Worm (Caenorhabditis elegans) whole organism, L1 larva: ENCODE data around the gene cchl-1.

Experiments
- C04F5.9 ChIP-seq: sonication (generic microtip); optimal IDR thresholded peaks from 2 replicates; lab custom pipeline; 2016; ENCODE audit warnings: missing genetic modification characterization, missing compliant biosample characterization
- C16A3.4 ChIP-seq: fragments of 150-350 bp; optimal IDR thresholded peaks from 2 replicates; lab custom pipeline; 2014; ENCODE audit warnings: missing biosample characterization, missing genetic modification characterization
- C34B4.2 ChIP-seq: sonication (generic microtip); optimal IDR thresholded peaks from 2 replicates; lab custom pipeline; 2017; ENCODE audit warnings: mild to moderate bottlenecking, missing genetic modification characterization, missing compliant biosample characterization
- F16B12.6 ChIP-seq: fragments of 150-350 bp; optimal IDR thresholded peaks from 2 replicates; lab custom pipeline; 2014; ENCODE audit warnings: missing biosample characterization, missing genetic modification characterization
- ama-1 ChIP-seq: fragments of 150-350 bp; optimal IDR thresholded peaks from 2 replicates; lab custom pipeline; 2014
- blmp-1 ChIP-seq: fragments of 150-350 bp; optimal IDR thresholded peaks from 2 replicates; lab custom pipeline; 2014; ENCODE audit warnings: missing biosample characterization, missing genetic modification characterization
- ceh-63 ChIP-seq: fragments of 200-800 bp; sonication (Bioruptor generic); optimal IDR thresholded peaks from 2 replicates; lab custom pipeline; 2018; ENCODE audit warnings: mild to moderate bottlenecking, missing genetic modification characterization, missing compliant biosample characterization
- ceh-8 ChIP-seq: fragments of 200-800 bp; sonication (Bioruptor generic); optimal IDR thresholded peaks from 2 replicates; lab custom pipeline; 2018; ENCODE audit warnings: mild to moderate bottlenecking, missing genetic modification characterization, moderate library complexity, missing compliant biosample characterization
- ceh-82 ChIP-seq, 3 experiments: fragments of 150-350 bp in 1 of 3; sonication (generic microtip) in 2 of 3; optimal IDR thresholded peaks; 2 replicates each; lab custom pipeline; 2014 to 2017; ENCODE audit warnings: missing biosample characterization in 3 of 3, missing genetic modification characterization in 3 of 3
- ceh-90 ChIP-seq: sonication (generic microtip); optimal IDR thresholded peaks from 2 replicates; lab custom pipeline; 2016; ENCODE audit warnings: missing genetic modification characterization, missing compliant biosample characterization
- dpl-1 ChIP-seq, 3 experiments: fragments of 150-350 bp in 2 of 3; sonication (generic microtip) in 1 of 3; optimal IDR thresholded peaks; 2 replicates each; lab custom pipeline; 2014 to 2017; ENCODE audit warnings: missing biosample characterization in 3 of 3, missing genetic modification characterization in 3 of 3, missing genetic modification reagents in 3 of 3
- efl-1 ChIP-seq, 4 experiments: fragments of 150-350 bp; optimal IDR thresholded peaks in 3 of 4; peaks in 1 of 4; 1 replicate in 1 of 4; 2 replicates in 3 of 4; lab custom pipeline; 2014; ENCODE audit warnings: missing biosample characterization in 2 of 4, missing genetic modification characterization in 2 of 4, missing genetic modification reagents in 2 of 4
- elt-2 ChIP-seq: sonication (generic microtip); optimal IDR thresholded peaks from 2 replicates; lab custom pipeline; 2016; ENCODE audit warnings: missing genetic modification characterization, mild to moderate bottlenecking, inconsistent platforms, missing compliant biosample characterization, missing genetic modification reagents
- elt-3 ChIP-seq, 6 experiments: fragments of 150-350 bp in 1 of 6; sonication (generic microtip); optimal IDR thresholded peaks; 2 replicates each; lab custom pipeline; 2017 to 2018; ENCODE audit warnings: missing biosample characterization in 6 of 6, missing genetic modification characterization in 6 of 6, inconsistent platforms in 1 of 6
- fkh-10 ChIP-seq: sonication (generic microtip); optimal IDR thresholded peaks from 2 replicates; lab custom pipeline; 2017; ENCODE audit warnings: missing biosample characterization, missing genetic modification reagents, missing genetic modification characterization
- fkh-4 ChIP-seq: sonication (generic microtip); optimal IDR thresholded peaks from 2 replicates; lab custom pipeline; 2016; ENCODE audit warnings: missing compliant biosample characterization, missing genetic modification characterization, borderline replicate concordance
- grh-1 ChIP-seq: fragments of 200-800 bp; sonication (Bioruptor generic); IDR thresholded peaks from 2 replicates; pipeline ENCODE4 v1.3.6; 2022; ENCODE audit warnings: missing genetic modification reagents, missing genetic modification characterization, missing compliant biosample characterization
- irx-1 ChIP-seq: sonication (generic microtip); optimal IDR thresholded peaks from 2 replicates; lab custom pipeline; 2016; ENCODE audit warnings: missing genetic modification characterization, missing compliant biosample characterization
- lin-14 ChIP-seq: fragments of 200-800 bp; sonication (Bioruptor generic); optimal IDR thresholded peaks from 2 replicates; lab custom pipeline; 2018; ENCODE audit warnings: mild to moderate bottlenecking, missing genetic modification characterization, moderate library complexity, missing compliant biosample characterization
- lsy-2 ChIP-seq, 2 experiments: fragments of 150-350 bp; optimal IDR thresholded peaks; 2 replicates each; lab custom pipeline; 2014; ENCODE audit warnings: missing biosample characterization in 2 of 2, missing genetic modification characterization in 2 of 2
- mab-9 ChIP-seq: fragments of 200-800 bp; sonication (Bioruptor generic); IDR thresholded peaks from 2 replicates; pipeline ENCODE4 v1.3.6; 2022; ENCODE audit warnings: missing genetic modification reagents, missing genetic modification characterization, missing compliant biosample characterization
- mep-1 ChIP-seq: fragments of 150-350 bp; optimal IDR thresholded peaks from 2 replicates; lab custom pipeline; 2014; ENCODE audit warnings: missing biosample characterization, missing genetic modification characterization
- nhr-71 ChIP-seq: sonication (generic microtip); optimal IDR thresholded peaks from 2 replicates; lab custom pipeline; 2016; ENCODE audit warnings: mild to moderate bottlenecking, missing genetic modification characterization, moderate library complexity, missing compliant biosample characterization
- nhr-84 ChIP-seq: sonication (generic microtip); optimal IDR thresholded peaks from 2 replicates; lab custom pipeline; 2017; ENCODE audit warnings: missing biosample characterization, missing genetic modification characterization
- nhr-85 ChIP-seq: sonication (generic microtip); peaks from one replicate; lab custom pipeline; 2016; ENCODE audit warnings: missing genetic modification characterization, inconsistent platforms, missing compliant biosample characterization
- nhr-90 ChIP-seq: sonication (generic microtip); optimal IDR thresholded peaks from 2 replicates; lab custom pipeline; 2016; ENCODE audit warnings: mild to moderate bottlenecking, missing genetic modification characterization, missing compliant biosample characterization; ENCODE audit not compliant: poor library complexity
- pag-3 ChIP-seq: sonication (generic microtip); optimal IDR thresholded peaks from 2 replicates; lab custom pipeline; 2017; ENCODE audit warnings: missing genetic modification characterization, mild to moderate bottlenecking, missing compliant biosample characterization, antibody characterized with exemption, borderline replicate concordance; ENCODE audit not compliant: insufficient read depth
- rnt-1 ChIP-seq: sonication (generic microtip); optimal IDR thresholded peaks from 2 replicates; lab custom pipeline; 2016; ENCODE audit warnings: mild to moderate bottlenecking, missing genetic modification characterization, moderate library complexity, missing compliant biosample characterization
- snu-23 ChIP-seq: sonication (generic microtip); optimal IDR thresholded peaks from 2 replicates; lab custom pipeline; 2016; ENCODE audit warnings: missing genetic modification characterization, missing compliant biosample characterization
- sox-4 ChIP-seq: sonication (generic microtip); optimal IDR thresholded peaks from 2 replicates; lab custom pipeline; 2016; ENCODE audit warnings: missing genetic modification characterization, missing compliant biosample characterization
- tlp-1 ChIP-seq: fragments of 150-350 bp; optimal IDR thresholded peaks from 2 replicates; lab custom pipeline; 2014; ENCODE audit warnings: missing biosample characterization, missing genetic modification characterization
- unc-130 ChIP-seq: fragments of 150-350 bp; optimal IDR thresholded peaks from 2 replicates; lab custom pipeline; 2017; ENCODE audit warnings: missing biosample characterization, missing genetic modification characterization, inconsistent platforms
- unc-30 ChIP-seq: sonication (generic microtip); optimal IDR thresholded peaks from 2 replicates; lab custom pipeline; 2017; ENCODE audit warnings: missing biosample characterization, missing genetic modification characterization
- unc-62 ChIP-seq: fragments of 150-350 bp; optimal IDR thresholded peaks from 2 replicates; lab custom pipeline; 2014; ENCODE audit warnings: missing biosample characterization, missing genetic modification reagents, missing genetic modification characterization
- xbp-1 ChIP-seq: sonication (generic microtip); optimal IDR thresholded peaks from 2 replicates; lab custom pipeline; 2016; ENCODE audit warnings: missing genetic modification characterization, missing compliant biosample characterization
- zag-1 ChIP-seq: fragments of 150-350 bp; optimal IDR thresholded peaks from 2 replicates; lab custom pipeline; 2014; ENCODE audit warnings: missing biosample characterization, missing genetic modification characterization
- ztf-4 ChIP-seq: fragments of 150-350 bp; optimal IDR thresholded peaks from 2 replicates; lab custom pipeline; 2014; ENCODE audit warnings: missing biosample characterization, missing genetic modification characterization

The cchl-1 gene

DNA sequence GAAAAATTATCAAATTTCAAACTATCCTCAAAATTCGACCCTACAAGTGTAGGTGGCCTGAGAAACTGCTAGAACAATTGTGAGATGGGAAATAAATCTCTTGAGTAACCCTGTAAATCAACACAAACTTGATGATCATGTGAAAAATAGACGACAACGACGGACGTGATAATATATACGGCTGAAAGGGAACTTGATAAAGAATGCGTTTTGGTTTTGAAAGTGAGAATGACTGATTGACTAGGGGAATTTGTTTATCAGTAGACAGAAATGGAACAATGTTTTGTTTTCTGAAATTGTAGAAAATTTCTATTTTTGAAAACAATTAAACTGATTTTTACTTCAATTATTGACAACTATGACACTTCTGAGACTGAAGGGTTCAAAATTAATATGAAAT lies 42.7 kb downstream of the cchl-1 start:
- TF ChIP-seq nhr-85 (tag; lab: Kevin White, UChicago) (no peak), C16A3.4 (no peak), lsy-2 (tag; optimal IDR thresholded peaks at IDR 0.05; lab: Kevin White, UChicago) (no peak), blmp-1 (tag; lab: Kevin White, UChicago) (peak; percentile 74), xbp-1 (tag; lab: Kevin White, UChicago) (no peak), elt-2 (tag; lab: Kevin White, UChicago) (no peak), fkh-10 (GFP tag; lab: Kevin White, UChicago) (no peak), efl-1 (optimal IDR thresholded peaks at IDR 0.05; lab: Kevin White, UChicago) (no peak), efl-1 (GFP tag; optimal IDR thresholded peaks at IDR 0.05 in 1 of 2; lab: Kevin White, UChicago) (peak in 1 of 2 experiments; percentile 77), ceh-90 (no peak), unc-62 (GFP tag; lab: Kevin White, UChicago) (no peak), tlp-1 (no peak), elt-3 (tag; optimal IDR thresholded peaks at IDR 0.05; lab: Kevin White, UChicago) (peak in 1 of 6 experiments; percentile 59), grh-1 (no peak), irx-1 (tag; lab: Kevin White, UChicago) (no peak), ceh-8 (GFP tag; lab: Kevin White, UChicago) (no peak), nhr-84 (tag; lab: Kevin White, UChicago) (no peak), C04F5.9 (no peak), ztf-4 (tag; lab: Kevin White, UChicago) (no peak), dpl-1 (GFP tag; optimal IDR thresholded peaks at IDR 0.05; lab: Kevin White, UChicago) (no peak), F16B12.6 (no peak), mab-9 (no peak), snu-23 (GFP tag; lab: Kevin White, UChicago) (no peak)

DNA sequence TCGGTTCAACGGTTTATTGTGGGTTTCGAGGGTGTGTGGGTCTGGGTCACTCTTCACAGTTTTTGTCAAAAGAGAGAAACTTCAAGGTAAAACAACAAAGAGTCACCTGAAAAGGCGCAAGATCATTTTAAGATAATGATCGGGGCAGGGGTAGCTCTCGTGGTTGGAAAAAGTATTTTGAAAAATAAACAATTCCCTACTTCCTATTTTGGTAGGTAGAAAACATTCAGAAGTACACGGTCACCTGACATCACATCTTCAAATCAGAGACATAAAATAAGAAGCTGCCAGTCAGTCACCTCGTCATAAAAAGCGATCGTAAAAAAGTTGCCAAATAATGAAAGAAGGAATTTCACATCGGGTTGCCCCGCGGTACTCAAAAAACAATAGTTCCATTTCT lies 43.7 kb downstream of the cchl-1 start:
- TF ChIP-seq nhr-85 (tag; lab: Kevin White, UChicago) (peak; percentile 71), nhr-90 (tag; lab: Kevin White, UChicago) (no peak), ceh-82 (tag; optimal IDR thresholded peaks at IDR 0.05; lab: Kevin White, UChicago) (no peak), C34B4.2 (no peak), lin-14 (GFP tag; lab: Kevin White, UChicago) (peak; percentile 14), ceh-63 (GFP tag; lab: Kevin White, UChicago) (no peak), efl-1 (optimal IDR thresholded peaks at IDR 0.05; lab: Kevin White, UChicago) (no peak), efl-1 (GFP tag; optimal IDR thresholded peaks at IDR 0.05 in 1 of 2; lab: Kevin White, UChicago) (peak in 1 of 2 experiments; percentile 58)
- TF ChIP-seq, all 84 proteins: peak for 3

DNA sequence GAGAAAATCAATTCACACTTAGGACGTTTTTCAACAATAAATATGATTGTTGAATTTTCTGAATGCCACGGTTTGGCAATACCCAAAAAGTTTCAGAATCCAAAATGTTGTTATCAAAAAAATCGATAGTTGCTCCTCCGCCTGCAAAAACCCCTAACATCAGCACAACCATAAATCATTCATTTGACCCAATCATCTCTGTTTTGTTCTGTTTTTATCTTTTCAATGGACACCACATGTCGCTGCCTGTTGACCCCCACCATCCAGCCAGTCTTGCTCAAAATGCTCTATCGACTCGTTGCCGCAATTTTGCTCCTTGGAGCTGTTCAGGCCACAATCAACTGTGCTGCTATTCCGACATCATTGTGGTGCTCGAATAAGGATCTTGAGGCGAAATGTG lies 48.2 kb downstream of the cchl-1 start, which contains the start of gene F37H8.5:
F37H8.5 (plus strand) TSS at position 181 of the 400 bp plus-strand sequence.
- peak; percentile 7 for TF ChIP-seq lin-14 (GFP tag; lab: Kevin White, UChicago)
- no peak for TF ChIP-seq sox-4
- peak; percentile 59 for TF ChIP-seq rnt-1
- TF ChIP-seq mep-1 (tag; lab: Kevin White, UChicago): no peak
- peak; percentile 46 for TF ChIP-seq nhr-71
- no peak for TF ChIP-seq mab-9
- TF ChIP-seq ceh-90: no peak
- no peak for TF ChIP-seq unc-30 (tag; lab: Kevin White, UChicago)
- TF ChIP-seq efl-1 (optimal IDR thresholded peaks at IDR 0.05; lab: Kevin White, UChicago): no peak
- peak in 1 of 2 experiments; percentile 19 for TF ChIP-seq efl-1 (GFP tag; optimal IDR thresholded peaks at IDR 0.05 in 1 of 2; lab: Kevin White, UChicago)
- peak; percentile 2 for TF ChIP-seq unc-130
- TF ChIP-seq elt-3 (tag; optimal IDR thresholded peaks at IDR 0.05; lab: Kevin White, UChicago): no peak
- TF ChIP-seq, all 84 proteins: peak for 5

DNA sequence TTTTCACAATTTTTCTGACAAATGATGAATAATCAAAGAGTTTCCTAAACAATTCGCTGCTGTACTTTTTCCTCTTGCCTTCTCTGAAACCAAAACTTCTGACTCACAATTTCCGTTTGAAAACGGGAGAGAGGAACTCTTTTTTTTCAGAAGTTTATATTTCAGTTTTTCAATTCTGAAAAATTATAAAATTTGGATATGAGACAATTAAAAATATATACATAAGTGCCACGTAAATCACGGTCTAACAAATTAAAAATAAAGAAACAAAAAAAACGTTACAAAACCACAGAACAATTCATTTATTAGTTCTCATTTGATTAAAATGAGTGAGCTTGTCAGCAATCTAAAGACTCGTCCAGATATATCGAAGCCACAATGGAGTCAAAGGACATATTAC lies 50.5 kb downstream of the cchl-1 start, which contains the start of gene sfxn-1.2:
sfxn-1.2 (plus strand) TSS at position 301 of the 400 bp plus-strand sequence.
- TF ChIP-seq fkh-4 (tag; lab: Kevin White, UChicago) (no peak), ama-1 (lab: Kevin White, UChicago) (no peak), pag-3 (tag; lab: Kevin White, UChicago) (no peak), zag-1 (tag; lab: Kevin White, UChicago) (no peak), C04F5.9 (no peak), rnt-1 (no peak)
